Fruit fly (Drosophila melanogaster) whole organism, embryonic: ENCODE results near the gene Src64B.
A peak's percentile ranks its signal among the peaks of the same experiment; 100 is the strongest.

Experiments
- CG1024 ChIP-seq: fragments of 200-800 bp; sonication (Bioruptor generic); IDR thresholded peaks from 2 replicates; pipeline ENCODE4 v1.3.6; 2022; ENCODE audit warnings: missing biosample characterization, missing genetic modification characterization
- CG11696 ChIP-seq: fragments of 200-800 bp; sonication (Bioruptor generic); IDR thresholded peaks from 2 replicates; pipeline ENCODE4 v1.3.6; 2022; ENCODE audit warnings: missing biosample characterization, missing genetic modification characterization
- CG12155 ChIP-seq: fragments of 200-800 bp; sonication (Bioruptor generic); optimal IDR thresholded peaks from 3 replicates; lab custom pipeline; 2016; ENCODE audit warnings: missing biosample characterization, missing genetic modification characterization
- CG12299 ChIP-seq: fragments of 200-800 bp; sonication (Bioruptor generic); optimal IDR thresholded peaks from 2 replicates; lab custom pipeline; 2018; ENCODE audit warnings: missing biosample characterization, mild to moderate bottlenecking, missing genetic modification characterization
- CG12391 ChIP-seq: fragments of 200-800 bp; sonication (Bioruptor generic); optimal IDR thresholded peaks from 3 replicates; lab custom pipeline; 2018; ENCODE audit warnings: missing biosample characterization, mild to moderate bottlenecking, missing genetic modification characterization, moderate library complexity
- CG14050 ChIP-seq: fragments of 200-800 bp; sonication (Bioruptor generic); IDR thresholded peaks from 3 replicates; pipeline ENCODE4 v1.3.6; 2022; ENCODE audit warnings: missing biosample characterization, missing genetic modification characterization
- CG15696 ChIP-seq: fragments of 200-800 bp; sonication (Bioruptor generic); optimal IDR thresholded peaks from 2 replicates; lab custom pipeline; 2019; ENCODE audit warnings: missing biosample characterization, mild to moderate bottlenecking, missing genetic modification characterization, moderate library complexity
- CG1603 ChIP-seq: fragments of 200-800 bp; sonication (Bioruptor generic); optimal IDR thresholded peaks from 2 replicates; lab custom pipeline; 2019; ENCODE audit warnings: missing biosample characterization, mild to moderate bottlenecking, missing genetic modification characterization, moderate library complexity
- CG16863 ChIP-seq: fragments of 200-800 bp; sonication (Bioruptor generic); optimal IDR thresholded peaks from 3 replicates; lab custom pipeline; 2016; ENCODE audit warnings: missing biosample characterization, missing genetic modification characterization
- CG17385 ChIP-seq: fragments of 200-800 bp; sonication (Bioruptor generic); optimal IDR thresholded peaks from 3 replicates; lab custom pipeline; 2018; ENCODE audit warnings: missing biosample characterization, mild to moderate bottlenecking, missing genetic modification characterization
- CG1792 ChIP-seq: fragments of 200-800 bp; sonication (Bioruptor generic); optimal IDR thresholded peaks from 2 replicates; lab custom pipeline; 2016; ENCODE audit warnings: missing biosample characterization, missing genetic modification characterization
- CG1832 ChIP-seq: fragments of 200-800 bp; sonication (Bioruptor generic); optimal IDR thresholded peaks from 2 replicates; lab custom pipeline; 2017; ENCODE audit warnings: missing biosample characterization, mild to moderate bottlenecking, missing genetic modification characterization, inconsistent platforms
- CG18764 ChIP-seq: fragments of 200-800 bp; sonication (Bioruptor generic); optimal IDR thresholded peaks from 3 replicates; lab custom pipeline; 2016; ENCODE audit warnings: missing biosample characterization, missing genetic modification characterization
- CG30403 ChIP-seq: fragments of 200-800 bp; sonication (Bioruptor generic); optimal IDR thresholded peaks from 3 replicates; lab custom pipeline; 2016; ENCODE audit warnings: missing biosample characterization, missing genetic modification characterization
- CG3163 ChIP-seq: fragments of 200-800 bp; sonication (Bioruptor generic); optimal IDR thresholded peaks from 3 replicates; lab custom pipeline; 2016; ENCODE audit warnings: missing biosample characterization, missing genetic modification characterization
- CG42726 ChIP-seq: fragments of 200-800 bp; sonication (Bioruptor generic); IDR thresholded peaks from 2 replicates; pipeline ENCODE4 v1.3.6; 2022; ENCODE audit warnings: missing biosample characterization, missing genetic modification characterization; ENCODE audit not compliant: partially characterized antibody
- CG6813 ChIP-seq: fragments of 200-800 bp; sonication (Bioruptor generic); optimal IDR thresholded peaks from 2 replicates; lab custom pipeline; 2017; ENCODE audit warnings: missing biosample characterization, missing genetic modification characterization, mild to moderate bottlenecking, moderate library complexity, missing genetic modification reagents
- CG9437 ChIP-seq: fragments of 200-800 bp; sonication (Bioruptor generic); optimal IDR thresholded peaks from 2 replicates; lab custom pipeline; 2018; ENCODE audit warnings: missing biosample characterization, mild to moderate bottlenecking, missing genetic modification characterization
- Dbx ChIP-seq: fragments of 200-800 bp; sonication (Bioruptor generic); IDR thresholded peaks from 3 replicates; pipeline ENCODE4 v1.3.6; 2022; ENCODE audit warnings: missing biosample characterization, missing genetic modification characterization
- Dfd ChIP-seq, 2 experiments: fragments of >200 bp; optimal IDR thresholded peaks; 2 replicates each; lab custom pipeline; 2017; ENCODE audit warnings: missing biosample characterization in 2 of 2, missing genetic modification characterization in 2 of 2
- Dip3 ChIP-seq: fragments of 200-800 bp; sonication (Bioruptor generic); optimal IDR thresholded peaks from 3 replicates; lab custom pipeline; 2016; ENCODE audit warnings: missing biosample characterization, missing genetic modification characterization
- Dp ChIP-seq: fragments of 200-800 bp; sonication (Bioruptor generic); optimal IDR thresholded peaks from 2 replicates; lab custom pipeline; 2018; ENCODE audit warnings: missing biosample characterization, mild to moderate bottlenecking, missing genetic modification characterization, moderate library complexity
- Elba2 ChIP-seq: fragments of 200-800 bp; sonication (Bioruptor generic); optimal IDR thresholded peaks from 3 replicates; lab custom pipeline; 2016; ENCODE audit warnings: missing biosample characterization, missing genetic modification characterization
- Fer2 ChIP-seq: fragments of 200-800 bp; sonication (Bioruptor generic); optimal IDR thresholded peaks from 2 replicates; lab custom pipeline; 2018; ENCODE audit warnings: missing biosample characterization, mild to moderate bottlenecking, missing genetic modification characterization, moderate library complexity
- Lhr ChIP-seq: fragments of 200-800 bp; sonication (Bioruptor generic); optimal IDR thresholded peaks from 3 replicates; lab custom pipeline; 2017; ENCODE audit warnings: mild to moderate bottlenecking, missing biosample characterization, missing genetic modification reagents, missing genetic modification characterization
- Lpt ChIP-seq: fragments of >200 bp; optimal IDR thresholded peaks from 2 replicates; lab custom pipeline; 2018; ENCODE audit warnings: missing biosample characterization, missing genetic modification characterization
- Max ChIP-seq: fragments of 200-800 bp; sonication (Bioruptor generic); optimal IDR thresholded peaks from 2 replicates; lab custom pipeline; 2016; ENCODE audit warnings: missing biosample characterization, mild to moderate bottlenecking, missing genetic modification characterization
- NfI ChIP-seq: fragments of 200-800 bp; sonication (Bioruptor generic); optimal IDR thresholded peaks from 3 replicates; lab custom pipeline; 2018; ENCODE audit warnings: missing biosample characterization, mild to moderate bottlenecking, missing genetic modification characterization, moderate library complexity
- Optix ChIP-seq: fragments of 200-800 bp; sonication (Bioruptor generic); IDR thresholded peaks from 3 replicates; pipeline ENCODE4 v1.3.6; 2022; ENCODE audit warnings: missing biosample characterization, missing genetic modification characterization
- Sin3A ChIP-seq: fragments of >200 bp; optimal IDR thresholded peaks from 2 replicates; lab custom pipeline; 2018
- Spps ChIP-seq: fragments of 200-800 bp; sonication (Bioruptor generic); optimal IDR thresholded peaks from 2 replicates; lab custom pipeline; 2018; ENCODE audit warnings: missing biosample characterization, mild to moderate bottlenecking, missing genetic modification characterization
- al ChIP-seq: fragments of 200-800 bp; sonication (Bioruptor generic); IDR thresholded peaks from 2 replicates; pipeline ENCODE4 v1.3.6; 2022; ENCODE audit warnings: missing biosample characterization, missing genetic modification characterization
- cato ChIP-seq: fragments of 200-800 bp; sonication (Bioruptor generic); optimal IDR thresholded peaks from 2 replicates; lab custom pipeline; 2016; ENCODE audit warnings: missing biosample characterization, missing genetic modification characterization, borderline replicate concordance
- dmrt11E ChIP-seq: fragments of 200-800 bp; sonication (Bioruptor generic); optimal IDR thresholded peaks from 3 replicates; lab custom pipeline; 2018; ENCODE audit warnings: missing biosample characterization, mild to moderate bottlenecking, missing genetic modification characterization, moderate library complexity
- dysf ChIP-seq: fragments of 200-800 bp; sonication (Bioruptor generic); IDR thresholded peaks from 3 replicates; pipeline ENCODE4 v1.3.6; 2022; ENCODE audit warnings: missing biosample characterization, missing genetic modification characterization
- ems ChIP-seq: fragments of 200-800 bp; sonication (Bioruptor generic); optimal IDR thresholded peaks from 3 replicates; lab custom pipeline; 2016; ENCODE audit warnings: missing biosample characterization, missing genetic modification characterization
- gfzf ChIP-seq: fragments of 200-800 bp; sonication (Bioruptor generic); optimal IDR thresholded peaks from 2 replicates; lab custom pipeline; 2016; ENCODE audit warnings: missing biosample characterization, mild to moderate bottlenecking, missing genetic modification characterization, moderate library complexity
- hkb ChIP-seq, 2 experiments: fragments of 200-800 bp in 1 of 2; fragments of >200 bp in 1 of 2; sonication (Bioruptor generic) in 1 of 2; IDR thresholded peaks in 1 of 2; optimal IDR thresholded peaks in 1 of 2; 2 replicates each; pipeline versions ENCODE4 v1.3.6 to Lab custom; 2017 to 2022; ENCODE audit warnings: missing biosample characterization in 1 of 2, missing genetic modification characterization in 1 of 2
- kah ChIP-seq: fragments of 200-800 bp; sonication (Bioruptor generic); optimal IDR thresholded peaks from 2 replicates; lab custom pipeline; 2018; ENCODE audit warnings: missing biosample characterization, mild to moderate bottlenecking, missing genetic modification characterization
- lmd ChIP-seq: fragments of 200-800 bp; sonication (Bioruptor generic); IDR thresholded peaks from 2 replicates; pipeline ENCODE4 v1.3.6; 2022; ENCODE audit warnings: missing biosample characterization, missing genetic modification characterization
- lov ChIP-seq, 2 experiments: fragments of 200-800 bp in 1 of 2; fragments of >200 bp in 1 of 2; sonication (Bioruptor generic) in 1 of 2; IDR thresholded peaks in 1 of 2; optimal IDR thresholded peaks in 1 of 2; 2 replicates in 1 of 2; 3 replicates in 1 of 2; pipeline versions ENCODE4 v1.3.6 to Lab custom; 2017 to 2022; ENCODE audit warnings: missing biosample characterization in 1 of 2, missing genetic modification characterization in 1 of 2
- nerfin-1 ChIP-seq: fragments of 200-800 bp; sonication (Bioruptor generic); optimal IDR thresholded peaks from 3 replicates; lab custom pipeline; 2019; ENCODE audit warnings: missing biosample characterization, mild to moderate bottlenecking, missing genetic modification characterization, moderate library complexity
- nom ChIP-seq: fragments of 200-800 bp; sonication (Bioruptor generic); optimal IDR thresholded peaks from 2 replicates; lab custom pipeline; 2017; ENCODE audit warnings: missing biosample characterization, missing genetic modification characterization, mild to moderate bottlenecking, moderate library complexity, missing genetic modification reagents
- odd ChIP-seq: fragments of 200-800 bp; sonication (Bioruptor generic); optimal IDR thresholded peaks from 2 replicates; lab custom pipeline; 2017; ENCODE audit warnings: missing biosample characterization, mild to moderate bottlenecking, missing genetic modification characterization
- pnt ChIP-seq: fragments of 200-800 bp; sonication (Bioruptor generic); optimal IDR thresholded peaks from 3 replicates; lab custom pipeline; 2016; ENCODE audit warnings: missing biosample characterization, missing genetic modification characterization
- ro ChIP-seq: fragments of 200-800 bp; sonication (Bioruptor generic); IDR thresholded peaks from 2 replicates; pipeline ENCODE4 v1.3.6; 2022; ENCODE audit warnings: missing biosample characterization, missing genetic modification characterization
- row ChIP-seq: fragments of 200-800 bp; sonication (Bioruptor generic); IDR thresholded peaks from 3 replicates; pipeline ENCODE4 v1.3.6; 2022; ENCODE audit warnings: missing biosample characterization, missing genetic modification characterization
- sisA ChIP-seq: fragments of 200-800 bp; sonication (Bioruptor generic); IDR thresholded peaks from 2 replicates; pipeline ENCODE4 v1.3.6; 2022; ENCODE audit warnings: missing biosample characterization, missing genetic modification characterization
- tna ChIP-seq: fragments of 200-800 bp; sonication (Bioruptor generic); IDR thresholded peaks from 2 replicates; pipeline ENCODE4 v1.3.6; 2022; ENCODE audit warnings: missing biosample characterization, missing genetic modification characterization; ENCODE audit not compliant: partially characterized antibody
- z ChIP-seq: fragments of 200-800 bp; sonication (Bioruptor generic); IDR thresholded peaks from 3 replicates; pipeline ENCODE4 v1.3.6; 2022; ENCODE audit warnings: missing biosample characterization, missing genetic modification characterization

The Src64B gene

DNA sequence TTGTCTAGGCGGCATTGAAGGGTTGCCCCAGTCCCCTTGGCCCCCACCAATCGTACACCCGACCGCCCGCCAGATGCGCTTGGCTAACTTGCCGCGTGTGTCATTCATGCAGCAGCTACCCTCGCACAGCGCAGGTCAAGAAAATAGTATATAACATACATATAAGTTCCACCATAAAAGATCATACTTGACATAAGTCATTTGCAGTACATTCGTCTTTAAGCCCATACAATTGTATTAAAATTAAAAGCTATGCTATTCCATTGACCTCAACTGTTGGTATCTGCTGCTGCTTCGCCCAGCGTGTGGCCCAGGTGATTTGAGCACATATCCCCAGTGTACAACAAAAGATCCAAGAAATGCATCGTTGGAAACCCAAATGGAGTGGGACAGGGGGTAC, 14.7 kb downstream of the Src64B start (continued):
- TF ChIP-seq CG12155 (GFP tag; lab: Kevin White, UChicago) = peak; percentile 45
- TF ChIP-seq Max (GFP tag; lab: Kevin White, UChicago) = peak; percentile 59
- TF ChIP-seq tna = no peak
- peak; percentile 62 for TF ChIP-seq CG30403 (GFP tag; lab: Kevin White, UChicago)
- TF ChIP-seq Dip3 (GFP tag; lab: Kevin White, UChicago) = no peak
- peak; percentile 48 for TF ChIP-seq CG16863
- TF ChIP-seq row (GFP tag; lab: Robert Waterston, UW) = peak; percentile 78
- TF ChIP-seq Dp (GFP tag; lab: Kevin White, UChicago) = no peak
- peak; percentile 81 for TF ChIP-seq dmrt11E (tag; lab: Kevin White, UChicago)
- peak; percentile 91 for TF ChIP-seq CG1603 (tag; lab: Kevin White, UChicago)
- TF ChIP-seq Dbx (GFP tag; lab: Robert Waterston, UW) = peak; percentile 45; the same call in 2 of the 3 replicates
- TF ChIP-seq cato (GFP tag; lab: Kevin White, UChicago) = no peak
- peak; percentile 49 for TF ChIP-seq nom (GFP tag; lab: Kevin White, UChicago)
- peak; percentile 79 for TF ChIP-seq dysf (GFP tag; lab: Robert Waterston, UW)
- TF ChIP-seq hkb (optimal IDR thresholded peaks at IDR 0.05; lab: Kevin White, UChicago) = no peak
- TF ChIP-seq hkb (GFP tag; IDR thresholded peaks at IDR 0.05; lab: Robert Waterston, UW) = peak; percentile 83
- no peak for TF ChIP-seq al (GFP tag; lab: Robert Waterston, UW)
- TF ChIP-seq CG42726 = no peak
- TF ChIP-seq CG15696 (tag; lab: Kevin White, UChicago) = no peak
- peak; percentile 64 for TF ChIP-seq CG14050 (GFP tag; lab: Robert Waterston, UW)
- no peak for TF ChIP-seq Elba2 (GFP tag; lab: Kevin White, UChicago)
- peak; percentile 67 for TF ChIP-seq lmd (GFP tag; lab: Robert Waterston, UW)
- peak; percentile 96 for TF ChIP-seq CG11696 (GFP tag; lab: Robert Waterston, UW)
- peak; percentile 66 for TF ChIP-seq pnt
- peak; percentile 59 for TF ChIP-seq Spps
- TF ChIP-seq CG1024 = peak; percentile 78
- TF ChIP-seq Lhr (GFP tag; lab: Kevin White, UChicago) = peak; percentile 24
- peak; percentile 88 for TF ChIP-seq sisA
- TF ChIP-seq Sin3A (lab: Kevin White, UChicago) = no peak
- peak; percentile 55 for TF ChIP-seq CG17385 (GFP tag; lab: Kevin White, UChicago)
- TF ChIP-seq z (GFP tag; lab: Robert Waterston, UW) = 0 out of 3 replicates have a peak, but pooled peaks have one; percentile 35
- TF ChIP-seq CG1832 = no peak
- no peak for TF ChIP-seq Lpt (GFP tag; lab: Kevin White, UChicago)
- no peak for TF ChIP-seq CG12299 (tag; lab: Kevin White, UChicago)
- TF ChIP-seq Dfd (GFP tag; optimal IDR thresholded peaks at IDR 0.05; lab: Kevin White, UChicago) = no peak
- TF ChIP-seq nerfin-1 (tag; lab: Kevin White, UChicago) = peak; percentile 35
- no peak for TF ChIP-seq Fer2 (tag; lab: Kevin White, UChicago)
- no peak for TF ChIP-seq odd (GFP tag; lab: Kevin White, UChicago)
- TF ChIP-seq NfI (GFP tag; lab: Kevin White, UChicago) = peak; percentile 50
- peak; percentile 61 for TF ChIP-seq ems
- TF ChIP-seq Optix (GFP tag; lab: Robert Waterston, UW) = peak; percentile 79
- TF ChIP-seq CG6813 = peak; percentile 42
- no peak for TF ChIP-seq lov (optimal IDR thresholded peaks at IDR 0.05; lab: Kevin White, UChicago)
- peak; percentile 85 for TF ChIP-seq lov (GFP tag; IDR thresholded peaks at IDR 0.05; lab: Robert Waterston, UW)
- TF ChIP-seq CG12391 (tag; lab: Kevin White, UChicago) = peak; percentile 74
- TF ChIP-seq gfzf = no peak
- peak; percentile 54 for TF ChIP-seq CG1792 (GFP tag; lab: Kevin White, UChicago)
- peak; percentile 36 for TF ChIP-seq CG9437 (GFP tag; lab: Kevin White, UChicago)
- TF ChIP-seq CG3163 (GFP tag; lab: Kevin White, UChicago) = no peak
- peak; percentile 60 for TF ChIP-seq CG18764 (GFP tag; lab: Kevin White, UChicago)
- no peak for TF ChIP-seq kah (GFP tag; lab: Kevin White, UChicago)
- no peak for TF ChIP-seq ro
